Worm (Caenorhabditis elegans) whole organism, L4 larva: ENCODE measurements around the gene vps-29.

ENCODE experiments used
- F10B5.3 ChIP-seq: sonication (generic microtip); optimal IDR thresholded peaks from 2 replicates; lab custom pipeline; 2016; ENCODE audit warnings: mild to moderate bottlenecking, missing genetic modification characterization, missing compliant biosample characterization
- F26F4.8 ChIP-seq: fragments of 200-800 bp; sonication (Bioruptor generic); conservative IDR thresholded peaks from 2 replicates; pipeline ENCODE4 v1.3.6; 2022; ENCODE audit warnings: missing genetic modification characterization, missing compliant biosample characterization
- F44E2.7 ChIP-seq: fragments of 200-800 bp; sonication (Bioruptor generic); IDR thresholded peaks from 2 replicates; pipeline ENCODE4 v2.1.2; 2022; ENCODE audit warnings: missing genetic modification characterization, missing compliant biosample characterization
- T20F7.1 ChIP-seq: fragments of 200-800 bp; sonication (Bioruptor generic); optimal IDR thresholded peaks from 2 replicates; lab custom pipeline; 2018; ENCODE audit warnings: mild to moderate bottlenecking, missing genetic modification characterization, missing compliant biosample characterization
- Y48G9A.11 ChIP-seq: fragments of 200-800 bp; sonication (Bioruptor generic); IDR thresholded peaks from 2 replicates; pipeline ENCODE4 v1.3.6; 2022; ENCODE audit warnings: missing genetic modification reagents, missing genetic modification characterization, missing compliant biosample characterization
- aha-1 ChIP-seq: fragments of 150-350 bp; peaks from one replicate; lab custom pipeline; 2014; ENCODE audit warnings: missing biosample characterization, missing genetic modification characterization
- ceh-28 ChIP-seq: fragments of 150-350 bp; optimal IDR thresholded peaks from 2 replicates; lab custom pipeline; 2014; ENCODE audit warnings: missing biosample characterization, missing genetic modification reagents, missing genetic modification characterization
- ceh-32 ChIP-seq: sonication (generic microtip); optimal IDR thresholded peaks from 2 replicates; lab custom pipeline; 2016; ENCODE audit warnings: mild to moderate bottlenecking, missing genetic modification characterization, missing compliant biosample characterization; ENCODE audit not compliant: poor library complexity
- ceh-44 ChIP-seq: fragments of 200-800 bp; sonication (Bioruptor generic); IDR thresholded peaks from 2 replicates; pipeline ENCODE4 v1.3.6; 2022; ENCODE audit warnings: missing genetic modification reagents, missing genetic modification characterization, missing compliant biosample characterization
- daf-16 ChIP-seq, 3 experiments: sonication (generic microtip); optimal IDR thresholded peaks; 2 replicates each; lab custom pipeline; 2016 to 2017; ENCODE audit warnings: missing genetic modification characterization in 3 of 3, missing genetic modification reagents in 3 of 3, mild to moderate bottlenecking in 2 of 3, missing compliant biosample characterization in 2 of 3, missing biosample characterization in 1 of 3, moderate library complexity in 1 of 3
- duxl-1 ChIP-seq: sonication (generic microtip); optimal IDR thresholded peaks from 2 replicates; lab custom pipeline; 2016; ENCODE audit warnings: mild to moderate bottlenecking, missing genetic modification characterization, moderate library complexity, missing compliant biosample characterization; ENCODE audit not compliant: poor library complexity
- fkh-10 ChIP-seq: fragments of 150-350 bp; optimal IDR thresholded peaks from 2 replicates; lab custom pipeline; 2014; ENCODE audit warnings: missing biosample characterization, missing genetic modification reagents, missing genetic modification characterization
- fos-1 ChIP-seq: fragments of 150-350 bp; optimal IDR thresholded peaks from 2 replicates; lab custom pipeline; 2014; ENCODE audit warnings: missing biosample characterization, missing genetic modification characterization
- hif-1 ChIP-seq, 2 experiments: sonication (generic microtip); optimal IDR thresholded peaks; 2 replicates each; lab custom pipeline; 2016 to 2017; ENCODE audit warnings: missing compliant biosample characterization in 2 of 2, missing genetic modification characterization in 2 of 2, missing genetic modification reagents in 2 of 2, missing genotype in 2 of 2, mild to moderate bottlenecking in 1 of 2
- lin-13 ChIP-seq: fragments of 150-350 bp; optimal IDR thresholded peaks from 2 replicates; lab custom pipeline; 2014; ENCODE audit warnings: missing biosample characterization, missing genetic modification reagents, missing genetic modification characterization
- lin-29 ChIP-seq: fragments of 200-800 bp; sonication (Bioruptor generic); IDR thresholded peaks from 2 replicates; pipeline ENCODE4 v1.3.6; 2022; ENCODE audit warnings: missing genetic modification reagents, missing genetic modification characterization, missing compliant biosample characterization
- lir-3 ChIP-seq: sonication (generic microtip); optimal IDR thresholded peaks from 2 replicates; lab custom pipeline; 2016; ENCODE audit warnings: mild to moderate bottlenecking, missing genetic modification characterization, missing compliant biosample characterization
- lsy-2 ChIP-seq, 2 experiments: fragments of 150-350 bp in 1 of 2; sonication (generic microtip) in 1 of 2; optimal IDR thresholded peaks; 2 replicates each; lab custom pipeline; 2014 to 2017; ENCODE audit warnings: missing biosample characterization in 2 of 2, missing genetic modification characterization in 2 of 2
- madf-5 ChIP-seq, 2 experiments: fragments of 200-800 bp; sonication (Bioruptor generic); IDR thresholded peaks; 2 replicates each; pipeline ENCODE4 v1.3.6; 2022; ENCODE audit warnings: missing compliant biosample characterization in 2 of 2, missing genetic modification characterization in 2 of 2
- madf-9 ChIP-seq: fragments of 200-800 bp; sonication (Bioruptor generic); conservative IDR thresholded peaks from 2 replicates; pipeline ENCODE4 v1.3.6; 2022; ENCODE audit warnings: missing genetic modification reagents, missing genetic modification characterization, missing compliant biosample characterization
- mdt-29 ChIP-seq: fragments of 200-800 bp; sonication (Bioruptor generic); IDR thresholded peaks from 2 replicates; pipeline ENCODE4 v1.3.6; 2022; ENCODE audit warnings: missing genetic modification reagents, missing genetic modification characterization, missing compliant biosample characterization
- mep-1 ChIP-seq: fragments of 150-350 bp; sonication (generic microtip); optimal IDR thresholded peaks from 3 replicates; lab custom pipeline; 2014; ENCODE audit warnings: missing biosample characterization, missing genetic modification characterization
- mes-2 ChIP-seq: sonication (generic microtip); optimal IDR thresholded peaks from 2 replicates; lab custom pipeline; 2016; ENCODE audit warnings: missing genotype, mild to moderate bottlenecking, missing genetic modification characterization, missing compliant biosample characterization; ENCODE audit not compliant: poor library complexity, severe bottlenecking
- nhr-102 ChIP-seq: sonication (generic microtip); optimal IDR thresholded peaks from 2 replicates; lab custom pipeline; 2016; ENCODE audit warnings: mild to moderate bottlenecking, missing genetic modification characterization, moderate library complexity, missing compliant biosample characterization
- nhr-111 ChIP-seq: fragments of 200-800 bp; sonication (Bioruptor generic); optimal IDR thresholded peaks from 2 replicates; lab custom pipeline; 2018; ENCODE audit warnings: mild to moderate bottlenecking, missing genetic modification characterization, missing compliant biosample characterization
- nhr-237 ChIP-seq: sonication (generic microtip); optimal IDR thresholded peaks from 2 replicates; lab custom pipeline; 2017; ENCODE audit warnings: missing biosample characterization, missing genetic modification characterization
- nhr-28 ChIP-seq: fragments of 150-350 bp; optimal IDR thresholded peaks from 2 replicates; lab custom pipeline; 2014; ENCODE audit warnings: missing biosample characterization, missing genetic modification characterization
- nhr-6 ChIP-seq: fragments of 150-350 bp; optimal IDR thresholded peaks from 2 replicates; lab custom pipeline; 2014; ENCODE audit warnings: missing biosample characterization, missing genetic modification characterization
- nhr-77 ChIP-seq: fragments of 150-350 bp; optimal IDR thresholded peaks from 2 replicates; lab custom pipeline; 2014; ENCODE audit warnings: missing biosample characterization, missing genetic modification characterization
- pha-4 ChIP-seq, 2 experiments: fragments of 150-350 bp in 1 of 2; fragments of 200-800 bp in 1 of 2; sonication (Bioruptor generic) in 1 of 2; IDR thresholded peaks in 1 of 2; optimal IDR thresholded peaks in 1 of 2; 2 replicates each; pipeline versions ENCODE4 v1.3.6 to Lab custom; 2014 to 2022; ENCODE audit warnings: missing genetic modification characterization in 2 of 2, missing genetic modification reagents in 2 of 2, missing biosample characterization in 1 of 2, missing compliant biosample characterization in 1 of 2
- rbr-2 ChIP-seq: sonication (generic microtip); optimal IDR thresholded peaks from 2 replicates; lab custom pipeline; 2016; ENCODE audit warnings: missing genotype, missing genetic modification characterization, missing compliant biosample characterization
- saeg-2 ChIP-seq: fragments of 200-800 bp; sonication (Bioruptor generic); IDR thresholded peaks from 2 replicates; pipeline ENCODE4 v1.3.6; 2022; ENCODE audit warnings: missing genetic modification reagents, missing genetic modification characterization, missing compliant biosample characterization
- snpc-4 ChIP-seq: fragments of 150-350 bp; optimal IDR thresholded peaks from 2 replicates; lab custom pipeline; 2014; ENCODE audit warnings: missing biosample characterization, missing genetic modification characterization
- spr-1 ChIP-seq: sonication (generic microtip); optimal IDR thresholded peaks from 2 replicates; lab custom pipeline; 2016; ENCODE audit warnings: mild to moderate bottlenecking, missing genetic modification characterization, missing compliant biosample characterization
- unc-130 ChIP-seq: sonication (generic microtip); optimal IDR thresholded peaks from 2 replicates; lab custom pipeline; 2016; ENCODE audit warnings: missing genetic modification reagents, missing genetic modification characterization, missing compliant biosample characterization
- unc-39 ChIP-seq: sonication (generic microtip); optimal IDR thresholded peaks from 2 replicates; lab custom pipeline; 2017; ENCODE audit warnings: missing biosample characterization, missing genetic modification characterization
- unc-62 ChIP-seq, 3 experiments: fragments of 150-350 bp in 1 of 3; sonication (generic microtip); optimal IDR thresholded peaks in 2 of 3; peaks in 1 of 3; 1 replicate in 1 of 3; 2 replicates in 2 of 3; lab custom pipeline; 2014 to 2017; ENCODE audit warnings: missing biosample characterization in 3 of 3, missing genetic modification characterization in 3 of 3, missing genetic modification reagents in 3 of 3, missing genotype in 1 of 3
- zag-1 ChIP-seq: fragments of 150-350 bp; optimal IDR thresholded peaks from 2 replicates; lab custom pipeline; 2014; ENCODE audit warnings: missing biosample characterization, missing genetic modification characterization
- zfp-3 ChIP-seq: fragments of 200-800 bp; sonication (Bioruptor generic); conservative IDR thresholded peaks from 2 replicates; pipeline ENCODE4 v1.3.6; 2022; ENCODE audit warnings: missing genetic modification reagents, missing genetic modification characterization, missing compliant biosample characterization
- ztf-11 ChIP-seq: fragments of 150-350 bp; optimal IDR thresholded peaks from 2 replicates; lab custom pipeline; 2014; ENCODE audit warnings: missing biosample characterization, missing genetic modification characterization

vps-29 gene

DNA sequence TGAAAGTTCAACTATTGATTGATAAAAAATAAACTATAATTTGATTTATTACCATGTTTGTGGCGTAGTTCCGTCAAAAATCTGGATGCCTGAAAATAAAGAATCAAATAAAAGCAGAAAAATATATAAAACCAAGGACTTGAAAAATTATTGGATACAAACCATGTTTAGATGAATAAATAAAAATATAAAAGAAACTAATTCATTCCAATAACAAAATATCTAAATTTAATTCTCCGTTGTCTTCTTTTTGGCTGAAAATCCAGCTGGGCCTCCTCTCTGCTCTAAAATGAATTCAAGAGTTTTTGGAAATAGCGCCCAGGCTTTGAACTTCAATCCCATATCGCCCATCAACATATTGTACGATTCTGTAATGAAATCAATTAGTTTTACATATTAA lies at the start of gene vps-29:
TSS of gene vps-29 (minus strand) at position 101 of the 400 bp plus-strand sequence.
- TF ChIP-seq aha-1 (tag; lab: Kevin White, UChicago), result no peak
- no peak for TF ChIP-seq mep-1 (tag; lab: Kevin White, UChicago)
- TF ChIP-seq nhr-6, result no peak
- no peak for TF ChIP-seq zfp-3
- no peak for TF ChIP-seq lin-29 (GFP tag; lab: Robert Waterston, UW)
- no peak for TF ChIP-seq F10B5.3 (tag; lab: Kevin White, UChicago)
- TF ChIP-seq snpc-4, result no peak
- TF ChIP-seq rbr-2 (tag; lab: Kevin White, UChicago), result no peak
- no peak for TF ChIP-seq ceh-44 (GFP tag; lab: Robert Waterston, UW)
- TF ChIP-seq F26F4.8, result no peak
- TF ChIP-seq madf-5 (GFP tag; IDR thresholded peaks at IDR 0.05; lab: Robert Waterston, UW), result no peak
- TF ChIP-seq T20F7.1 (GFP tag; lab: Kevin White, UChicago), result no peak
- TF ChIP-seq nhr-111, result no peak
- TF ChIP-seq nhr-237 (tag; lab: Kevin White, UChicago), result no peak
- TF ChIP-seq unc-130, result no peak
- no peak for TF ChIP-seq nhr-102 (tag; lab: Kevin White, UChicago)
- TF ChIP-seq lir-3, result no peak
- TF ChIP-seq, all 104 proteins: peak for 0

DNA sequence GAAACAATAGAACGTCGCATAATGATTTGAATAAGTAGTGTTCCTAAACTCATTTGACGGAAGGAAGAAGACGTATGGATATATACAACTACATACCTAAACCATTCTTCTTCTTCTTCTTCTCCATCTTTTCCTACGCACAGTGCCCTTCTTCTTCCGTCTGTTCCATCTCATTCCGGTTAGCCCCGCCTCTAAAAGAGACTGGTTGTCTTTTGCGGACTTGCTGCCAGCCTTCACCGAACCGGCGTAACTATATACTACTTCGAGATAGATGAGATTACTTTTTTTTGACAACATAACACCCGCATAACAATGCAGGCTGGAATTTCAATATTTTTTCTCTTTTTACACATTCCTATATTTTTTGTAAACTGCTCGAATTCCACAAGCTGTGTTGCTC lies 47.5 kb upstream of the vps-29 start, which contains the start of the genes K08E5.5 and mua-3:
TSS of gene K08E5.5 (minus strand) at position 101 of the 400 bp plus-strand sequence.
TSS of gene mua-3 (plus strand) at position 313 of the 400 bp plus-strand sequence.
- no peak for TF ChIP-seq ceh-32 (tag; lab: Kevin White, UChicago)
- peak in 1 of 2 experiments; percentile 38 for TF ChIP-seq unc-62 (GFP tag; optimal IDR thresholded peaks at IDR 0.05 in 1 of 2; lab: Kevin White, UChicago)
- no peak for TF ChIP-seq unc-62 (tag; optimal IDR thresholded peaks at IDR 0.05; lab: Kevin White, UChicago)
- TF ChIP-seq mdt-29 (GFP tag; lab: Robert Waterston, UW), result no peak

DNA sequence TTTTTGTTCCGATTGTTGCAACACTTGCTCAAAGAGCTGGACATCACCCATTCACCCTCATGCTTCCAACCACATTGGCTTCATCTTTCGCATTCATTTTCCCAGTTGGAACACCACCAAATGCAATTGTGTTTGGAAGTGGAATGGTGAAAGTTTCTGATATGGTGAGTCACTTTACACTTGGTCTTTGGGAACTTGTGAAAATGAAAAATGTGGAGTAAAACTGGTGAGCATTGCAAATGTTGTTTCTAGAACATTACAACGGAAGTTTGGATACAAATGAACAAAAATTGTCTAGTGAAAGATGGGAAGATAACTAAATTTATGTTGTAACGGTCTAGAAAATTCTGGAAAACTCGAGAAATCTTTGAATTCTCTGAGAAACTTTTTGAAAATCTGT lies 43.4 kb upstream of the vps-29 start:
- no peak for TF ChIP-seq unc-39 (tag; lab: Kevin White, UChicago)
- no peak for TF ChIP-seq mep-1 (tag; lab: Kevin White, UChicago)
- peak; percentile 90 for TF ChIP-seq aha-1 (tag; lab: Kevin White, UChicago)
- TF ChIP-seq unc-62 (GFP tag; optimal IDR thresholded peaks at IDR 0.05 in 1 of 2; lab: Kevin White, UChicago), result peak in 1 of 2 experiments; percentile 83
- TF ChIP-seq unc-62 (tag; optimal IDR thresholded peaks at IDR 0.05; lab: Kevin White, UChicago), result no peak
- TF ChIP-seq fos-1 (tag; lab: Kevin White, UChicago), result no peak
- TF ChIP-seq, all 104 proteins: peak for 2

DNA sequence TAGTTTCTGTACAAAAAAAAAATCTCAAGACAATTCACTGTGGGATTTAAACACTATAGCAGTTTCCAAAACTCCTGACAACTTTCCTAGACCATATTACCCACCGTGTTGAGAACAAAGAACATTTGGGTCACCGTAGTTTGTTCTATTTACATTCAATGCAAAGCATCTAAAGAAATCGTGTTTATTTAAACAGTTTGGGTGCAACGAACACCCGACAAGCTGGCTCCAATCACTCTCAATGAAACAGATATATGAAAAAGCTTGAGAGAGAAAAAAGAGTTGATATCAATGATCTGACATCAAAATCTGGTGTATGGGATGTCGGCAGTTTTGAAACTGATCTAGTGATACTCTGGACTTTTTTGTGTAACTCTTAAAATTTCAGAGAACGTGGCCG lies 42.1 kb upstream of the vps-29 start:
- no peak for TF ChIP-seq zfp-3
- no peak for TF ChIP-seq pha-4 (GFP tag; IDR thresholded peaks at IDR 0.05; lab: Robert Waterston, UW)
- TF ChIP-seq pha-4 (tag; optimal IDR thresholded peaks at IDR 0.05; lab: Kevin White, UChicago), result peak; percentile 2
- no peak for TF ChIP-seq fkh-10 (GFP tag; lab: Kevin White, UChicago)
- TF ChIP-seq lsy-2 (tag; optimal IDR thresholded peaks at IDR 0.05; lab: Kevin White, UChicago), result peak in 1 of 2 experiments; percentile 0
- peak in 1 of 2 experiments; percentile 21 for TF ChIP-seq daf-16 (GFP tag; optimal IDR thresholded peaks at IDR 0.05; lab: Kevin White, UChicago)
- TF ChIP-seq daf-16 (tag; optimal IDR thresholded peaks at IDR 0.05; lab: Kevin White, UChicago), result no peak

DNA sequence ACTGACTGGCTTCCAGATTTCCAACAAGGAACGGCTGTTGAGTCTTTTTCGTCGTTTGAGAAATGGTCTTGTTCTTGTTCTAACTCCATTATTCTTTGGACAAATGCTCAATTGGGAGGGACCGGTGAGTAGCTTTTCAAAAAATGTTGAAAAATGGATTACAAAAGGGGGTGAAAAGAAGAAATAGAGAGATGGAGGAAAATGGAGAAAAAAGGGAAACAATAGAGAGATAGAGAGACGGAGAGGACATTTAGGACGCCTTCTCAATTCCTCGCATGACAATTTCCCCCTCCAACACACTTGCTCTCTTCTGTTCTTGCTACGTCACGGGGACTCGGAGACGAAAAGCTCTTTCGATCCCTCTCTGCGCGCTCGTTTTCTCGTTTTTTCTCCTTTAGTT lies 40.1 kb upstream of the vps-29 start:
- no peak for TF ChIP-seq zag-1 (tag; lab: Kevin White, UChicago)
- no peak for TF ChIP-seq ztf-11 (tag; lab: Kevin White, UChicago)
- TF ChIP-seq nhr-28 (tag; lab: Kevin White, UChicago), result no peak
- no peak for TF ChIP-seq zfp-3
- TF ChIP-seq madf-9, result no peak
- peak; percentile 54 for TF ChIP-seq mep-1 (tag; lab: Kevin White, UChicago)
- TF ChIP-seq ceh-28 (tag; lab: Kevin White, UChicago), result no peak
- no peak for TF ChIP-seq Y48G9A.11 (GFP tag; lab: Robert Waterston, UW)
- no peak for TF ChIP-seq nhr-237 (tag; lab: Kevin White, UChicago)
- TF ChIP-seq lin-13 (GFP tag; lab: Kevin White, UChicago), result no peak
- TF ChIP-seq daf-16 (GFP tag; optimal IDR thresholded peaks at IDR 0.05; lab: Kevin White, UChicago), result no peak
- TF ChIP-seq daf-16 (tag; optimal IDR thresholded peaks at IDR 0.05; lab: Kevin White, UChicago), result no peak
- TF ChIP-seq saeg-2 (GFP tag; lab: Robert Waterston, UW), result no peak
- peak; percentile 64 for TF ChIP-seq rbr-2 (tag; lab: Kevin White, UChicago)
- TF ChIP-seq lin-29 (GFP tag; lab: Robert Waterston, UW), result no peak
- TF ChIP-seq fkh-10 (GFP tag; lab: Kevin White, UChicago), result peak; percentile 56
- no peak for TF ChIP-seq F26F4.8
- no peak for TF ChIP-seq spr-1
- TF ChIP-seq ceh-44 (GFP tag; lab: Robert Waterston, UW), result no peak
- no peak for TF ChIP-seq nhr-77 (tag; lab: Kevin White, UChicago)
- peak; percentile 61 for TF ChIP-seq aha-1 (tag; lab: Kevin White, UChicago)
- TF ChIP-seq F44E2.7 (GFP tag; lab: Robert Waterston, UW), result no peak
- TF ChIP-seq duxl-1 (tag; lab: Kevin White, UChicago), result no peak
- no peak for TF ChIP-seq mes-2 (tag; lab: Kevin White, UChicago)
- no peak for TF ChIP-seq hif-1 (tag; optimal IDR thresholded peaks at IDR 0.05; lab: Kevin White, UChicago)
